Fruit fly (Drosophila melanogaster): Measurements from ENCODE around the gene CG34427.
A peak's percentile ranks its signal among the peaks of the same experiment; 100 is the strongest.

DNA sequence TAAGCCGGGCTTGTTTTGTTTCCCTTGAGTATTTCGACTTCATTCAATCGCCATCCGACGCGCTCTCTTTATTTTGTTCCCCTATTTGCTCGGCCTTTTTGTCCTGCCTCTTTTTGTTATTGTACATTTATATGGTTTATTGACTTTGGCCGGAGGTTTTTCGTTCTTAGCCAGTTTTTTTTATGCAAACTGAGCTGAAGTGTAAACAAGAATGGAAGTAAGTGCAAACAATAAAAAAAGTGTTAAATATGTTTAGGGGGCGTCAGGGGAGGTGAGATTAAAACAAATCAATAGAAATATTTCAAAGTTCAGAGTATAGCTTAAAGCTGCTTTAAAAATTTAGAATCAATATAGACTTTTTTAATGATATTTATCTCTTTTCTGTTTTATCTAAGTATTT lies 29.9 kb downstream of the CG34427 start:
- no peak for TF ChIP-seq CG10348 (GFP tag; IDR thresholded peaks at IDR 0.05)
- no peak for TF ChIP-seq D1 (tag; optimal IDR thresholded peaks at IDR 0.05)
- TF ChIP-seq CG17806 (tag; optimal IDR thresholded peaks at IDR 0.05) = peak; percentile 4
- TF ChIP-seq CG9948 (tag; optimal IDR thresholded peaks at IDR 0.05) = no peak
- TF ChIP-seq CG8301 (tag; optimal IDR thresholded peaks at IDR 0.05) = no peak
- no peak for TF ChIP-seq CG13204 (GFP tag; optimal IDR thresholded peaks at IDR 0.05)
- no peak for TF ChIP-seq CG12605 (GFP tag; IDR thresholded peaks at IDR 0.05)
- no peak for TF ChIP-seq CG34367 (tag; optimal IDR thresholded peaks at IDR 0.05)
- TF ChIP-seq gl (tag; optimal IDR thresholded peaks at IDR 0.05) = no peak
- no peak for TF ChIP-seq Ets98B (GFP tag; IDR thresholded peaks at IDR 0.05)
- TF ChIP-seq Pif1B (GFP tag; optimal IDR thresholded peaks at IDR 0.05) = no peak
